Worm (Caenorhabditis elegans): ENCODE results near the gene lips-11.

DNA sequence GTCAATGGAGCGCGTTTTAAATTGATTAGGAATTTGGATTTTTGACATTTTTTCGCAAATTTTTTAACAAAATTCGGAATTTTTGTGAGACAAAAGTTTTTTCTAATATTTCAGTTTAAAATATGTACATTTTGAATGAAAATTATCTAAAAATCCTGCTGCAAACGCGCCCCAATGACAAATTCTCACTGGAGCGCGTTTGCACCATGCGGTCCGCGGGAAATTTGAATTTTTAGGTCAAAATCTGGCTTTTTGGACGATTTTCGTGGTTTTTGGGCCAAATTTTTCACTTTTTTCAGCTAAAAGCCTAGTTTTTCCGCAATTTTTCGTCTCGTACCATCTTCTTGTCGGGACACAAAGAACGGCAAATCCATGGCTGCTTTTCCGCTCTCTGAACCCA is 21.9 kb upstream of the lips-11 start:
- TF ChIP-seq zip-2 (tag; optimal IDR thresholded peaks at IDR 0.05) (no peak), tag-97 (GFP tag; IDR thresholded peaks at IDR 0.05) (no peak), daf-19 (GFP tag; conservative IDR thresholded peaks at IDR 0.05) (no peak), R02D3.7 (tag; optimal IDR thresholded peaks at IDR 0.05) (no peak), jun-1 (tag; optimal IDR thresholded peaks at IDR 0.05) (no peak), nhr-76 (tag; optimal IDR thresholded peaks at IDR 0.05) (no peak), mxl-2 (GFP tag; conservative IDR thresholded peaks at IDR 0.05) (no peak), daf-12 (tag; optimal IDR thresholded peaks at IDR 0.05) (no peak), unc-39 (tag; optimal IDR thresholded peaks at IDR 0.05) (no peak), lsy-2 (tag; optimal IDR thresholded peaks at IDR 0.05) (no peak), dve-1 (tag; optimal IDR thresholded peaks at IDR 0.05; ENCODE audit: insufficient read depth) (no peak), nhr-77 (tag; optimal IDR thresholded peaks at IDR 0.05) (no peak)
